Worm (Caenorhabditis elegans) whole organism, L1 larva: ENCODE data around the gene nhr-138.

Experiments
- C04F5.9 ChIP-seq: sonication (generic microtip); optimal IDR thresholded peaks from 2 replicates; lab custom pipeline; 2016; ENCODE audit warnings: missing genetic modification characterization, missing compliant biosample characterization
- F16B12.6 ChIP-seq: fragments of 150-350 bp; optimal IDR thresholded peaks from 2 replicates; lab custom pipeline; 2014; ENCODE audit warnings: missing biosample characterization, missing genetic modification characterization
- aly-2 ChIP-seq: fragments of 150-350 bp; optimal IDR thresholded peaks from 2 replicates; lab custom pipeline; 2014; ENCODE audit warnings: missing biosample characterization, missing genetic modification characterization
- blmp-1 ChIP-seq: fragments of 150-350 bp; optimal IDR thresholded peaks from 2 replicates; lab custom pipeline; 2014; ENCODE audit warnings: missing biosample characterization, missing genetic modification characterization
- ceh-63 ChIP-seq: fragments of 200-800 bp; sonication (Bioruptor generic); optimal IDR thresholded peaks from 2 replicates; lab custom pipeline; 2018; ENCODE audit warnings: mild to moderate bottlenecking, missing genetic modification characterization, missing compliant biosample characterization
- ces-1 ChIP-seq: fragments of 150-350 bp; optimal IDR thresholded peaks from 2 replicates; lab custom pipeline; 2014; ENCODE audit warnings: missing biosample characterization, missing genetic modification reagents, missing genetic modification characterization
- dpl-1 ChIP-seq, 3 experiments: fragments of 150-350 bp in 2 of 3; sonication (generic microtip) in 1 of 3; optimal IDR thresholded peaks; 2 replicates each; lab custom pipeline; 2014 to 2017; ENCODE audit warnings: missing biosample characterization in 3 of 3, missing genetic modification characterization in 3 of 3, missing genetic modification reagents in 3 of 3
- dsc-1 ChIP-seq: sonication (generic microtip); optimal IDR thresholded peaks from 2 replicates; lab custom pipeline; 2016; ENCODE audit warnings: mild to moderate bottlenecking, missing genetic modification characterization, missing compliant biosample characterization
- efl-1 ChIP-seq, 4 experiments: fragments of 150-350 bp; optimal IDR thresholded peaks in 3 of 4; peaks in 1 of 4; 1 replicate in 1 of 4; 2 replicates in 3 of 4; lab custom pipeline; 2014; ENCODE audit warnings: missing biosample characterization in 2 of 4, missing genetic modification characterization in 2 of 4, missing genetic modification reagents in 2 of 4
- egl-13 ChIP-seq: sonication (generic microtip); optimal IDR thresholded peaks from 2 replicates; lab custom pipeline; 2016; ENCODE audit warnings: missing genotype, missing genetic modification reagents, missing genetic modification characterization, missing compliant biosample characterization
- egl-27 ChIP-seq, 2 experiments: fragments of 150-350 bp in 1 of 2; sonication (generic microtip); optimal IDR thresholded peaks; 3 replicates each; lab custom pipeline; 2017 to 2018; ENCODE audit warnings: missing biosample characterization in 2 of 2, missing genetic modification characterization in 2 of 2, missing genetic modification reagents in 2 of 2
- elt-3 ChIP-seq, 6 experiments: fragments of 150-350 bp in 1 of 6; sonication (generic microtip); optimal IDR thresholded peaks; 2 replicates each; lab custom pipeline; 2017 to 2018; ENCODE audit warnings: missing biosample characterization in 6 of 6, missing genetic modification characterization in 6 of 6, inconsistent platforms in 1 of 6
- fkh-10 ChIP-seq: sonication (generic microtip); optimal IDR thresholded peaks from 2 replicates; lab custom pipeline; 2017; ENCODE audit warnings: missing biosample characterization, missing genetic modification reagents, missing genetic modification characterization
- fkh-8 ChIP-seq: sonication (generic microtip); optimal IDR thresholded peaks from 2 replicates; lab custom pipeline; 2016; ENCODE audit warnings: mild to moderate bottlenecking, missing genetic modification characterization, missing compliant biosample characterization
- fos-1 ChIP-seq: fragments of 150-350 bp; optimal IDR thresholded peaks from 2 replicates; lab custom pipeline; 2014; ENCODE audit warnings: missing biosample characterization, missing genetic modification characterization
- grh-1 ChIP-seq: fragments of 200-800 bp; sonication (Bioruptor generic); IDR thresholded peaks from 2 replicates; pipeline ENCODE4 v1.3.6; 2022; ENCODE audit warnings: missing genetic modification reagents, missing genetic modification characterization, missing compliant biosample characterization
- irx-1 ChIP-seq: sonication (generic microtip); optimal IDR thresholded peaks from 2 replicates; lab custom pipeline; 2016; ENCODE audit warnings: missing genetic modification characterization, missing compliant biosample characterization
- isw-1 ChIP-seq: fragments of 200-800 bp; sonication (Bioruptor generic); IDR thresholded peaks from 2 replicates; pipeline ENCODE4 v1.3.6; 2022; ENCODE audit warnings: missing genetic modification characterization, missing compliant biosample characterization
- lin-13 ChIP-seq: fragments of 150-350 bp; optimal IDR thresholded peaks from 2 replicates; lab custom pipeline; 2014; ENCODE audit warnings: missing biosample characterization, missing genetic modification reagents, missing genetic modification characterization
- lin-14 ChIP-seq: fragments of 200-800 bp; sonication (Bioruptor generic); optimal IDR thresholded peaks from 2 replicates; lab custom pipeline; 2018; ENCODE audit warnings: mild to moderate bottlenecking, missing genetic modification characterization, moderate library complexity, missing compliant biosample characterization
- lin-15B ChIP-seq: fragments of 150-350 bp; sonication (generic microtip); optimal IDR thresholded peaks from 3 replicates; lab custom pipeline; 2014; ENCODE audit warnings: missing biosample characterization, missing genetic modification characterization
- lin-35 ChIP-seq, 2 experiments: fragments of 150-350 bp; optimal IDR thresholded peaks; 2 replicates each; lab custom pipeline; 2014; ENCODE audit warnings: missing biosample characterization in 2 of 2, missing genetic modification characterization in 2 of 2, missing genetic modification reagents in 2 of 2
- lir-3 ChIP-seq: sonication (generic microtip); optimal IDR thresholded peaks from 2 replicates; lab custom pipeline; 2016; ENCODE audit warnings: mild to moderate bottlenecking, missing genetic modification characterization, moderate library complexity, missing compliant biosample characterization; ENCODE audit not compliant: poor library complexity
- lsy-2 ChIP-seq, 2 experiments: fragments of 150-350 bp; optimal IDR thresholded peaks; 2 replicates each; lab custom pipeline; 2014; ENCODE audit warnings: missing biosample characterization in 2 of 2, missing genetic modification characterization in 2 of 2
- mab-9 ChIP-seq: fragments of 200-800 bp; sonication (Bioruptor generic); IDR thresholded peaks from 2 replicates; pipeline ENCODE4 v1.3.6; 2022; ENCODE audit warnings: missing genetic modification reagents, missing genetic modification characterization, missing compliant biosample characterization
- mdl-1 ChIP-seq, 2 experiments: fragments of 150-350 bp; optimal IDR thresholded peaks; 2 replicates each; lab custom pipeline; 2014 to 2017; ENCODE audit warnings: missing biosample characterization in 2 of 2, missing genetic modification characterization in 2 of 2, inconsistent platforms in 1 of 2
- mep-1 ChIP-seq: fragments of 150-350 bp; optimal IDR thresholded peaks from 2 replicates; lab custom pipeline; 2014; ENCODE audit warnings: missing biosample characterization, missing genetic modification characterization
- nhr-12 ChIP-seq: sonication (generic microtip); optimal IDR thresholded peaks from 2 replicates; lab custom pipeline; 2017; ENCODE audit warnings: missing biosample characterization, missing genetic modification characterization
- nhr-20 ChIP-seq: sonication (generic microtip); optimal IDR thresholded peaks from 2 replicates; lab custom pipeline; 2016; ENCODE audit warnings: mild to moderate bottlenecking, missing genetic modification characterization, missing compliant biosample characterization
- nhr-28 ChIP-seq: fragments of 150-350 bp; optimal IDR thresholded peaks from 2 replicates; lab custom pipeline; 2014; ENCODE audit warnings: missing biosample characterization, missing genetic modification characterization
- nhr-71 ChIP-seq: sonication (generic microtip); optimal IDR thresholded peaks from 2 replicates; lab custom pipeline; 2016; ENCODE audit warnings: mild to moderate bottlenecking, missing genetic modification characterization, moderate library complexity, missing compliant biosample characterization
- nhr-76 ChIP-seq: sonication (generic microtip); optimal IDR thresholded peaks from 2 replicates; lab custom pipeline; 2017; ENCODE audit warnings: missing biosample characterization, missing genetic modification characterization
- nhr-77 ChIP-seq: fragments of 150-350 bp; optimal IDR thresholded peaks from 2 replicates; lab custom pipeline; 2014; ENCODE audit warnings: missing biosample characterization, missing genetic modification characterization
- nhr-90 ChIP-seq: sonication (generic microtip); optimal IDR thresholded peaks from 2 replicates; lab custom pipeline; 2016; ENCODE audit warnings: mild to moderate bottlenecking, missing genetic modification characterization, missing compliant biosample characterization; ENCODE audit not compliant: poor library complexity
- rnt-1 ChIP-seq: sonication (generic microtip); optimal IDR thresholded peaks from 2 replicates; lab custom pipeline; 2016; ENCODE audit warnings: mild to moderate bottlenecking, missing genetic modification characterization, moderate library complexity, missing compliant biosample characterization
- snpc-4 ChIP-seq: fragments of 150-350 bp; optimal IDR thresholded peaks from 2 replicates; lab custom pipeline; 2014; ENCODE audit warnings: missing biosample characterization, missing genetic modification characterization
- snu-23 ChIP-seq: sonication (generic microtip); optimal IDR thresholded peaks from 2 replicates; lab custom pipeline; 2016; ENCODE audit warnings: missing genetic modification characterization, missing compliant biosample characterization
- sox-4 ChIP-seq: sonication (generic microtip); optimal IDR thresholded peaks from 2 replicates; lab custom pipeline; 2016; ENCODE audit warnings: missing genetic modification characterization, missing compliant biosample characterization
- sup-37 ChIP-seq: fragments of 200-800 bp; sonication (Bioruptor generic); optimal IDR thresholded peaks from 2 replicates; lab custom pipeline; 2018; ENCODE audit warnings: mild to moderate bottlenecking, missing genetic modification characterization, missing compliant biosample characterization
- swsn-7 ChIP-seq: sonication (generic microtip); optimal IDR thresholded peaks from 2 replicates; lab custom pipeline; 2016; ENCODE audit warnings: missing genetic modification characterization, missing compliant biosample characterization
- tbx-2 ChIP-seq: sonication (generic microtip); optimal IDR thresholded peaks from 2 replicates; lab custom pipeline; 2016; ENCODE audit warnings: missing genetic modification characterization, missing compliant biosample characterization
- tlp-1 ChIP-seq: fragments of 150-350 bp; optimal IDR thresholded peaks from 2 replicates; lab custom pipeline; 2014; ENCODE audit warnings: missing biosample characterization, missing genetic modification characterization
- unc-130 ChIP-seq: fragments of 150-350 bp; optimal IDR thresholded peaks from 2 replicates; lab custom pipeline; 2017; ENCODE audit warnings: missing biosample characterization, missing genetic modification characterization, inconsistent platforms
- unc-30 ChIP-seq: sonication (generic microtip); optimal IDR thresholded peaks from 2 replicates; lab custom pipeline; 2017; ENCODE audit warnings: missing biosample characterization, missing genetic modification characterization
- unc-62 ChIP-seq: fragments of 150-350 bp; optimal IDR thresholded peaks from 2 replicates; lab custom pipeline; 2014; ENCODE audit warnings: missing biosample characterization, missing genetic modification reagents, missing genetic modification characterization
- unc-86 ChIP-seq: sonication (generic microtip); optimal IDR thresholded peaks from 2 replicates; lab custom pipeline; 2016; ENCODE audit warnings: missing genetic modification characterization, missing compliant biosample characterization
- xbp-1 ChIP-seq: sonication (generic microtip); optimal IDR thresholded peaks from 2 replicates; lab custom pipeline; 2016; ENCODE audit warnings: missing genetic modification characterization, missing compliant biosample characterization
- zag-1 ChIP-seq: fragments of 150-350 bp; optimal IDR thresholded peaks from 2 replicates; lab custom pipeline; 2014; ENCODE audit warnings: missing biosample characterization, missing genetic modification characterization

Gene nhr-138

DNA sequence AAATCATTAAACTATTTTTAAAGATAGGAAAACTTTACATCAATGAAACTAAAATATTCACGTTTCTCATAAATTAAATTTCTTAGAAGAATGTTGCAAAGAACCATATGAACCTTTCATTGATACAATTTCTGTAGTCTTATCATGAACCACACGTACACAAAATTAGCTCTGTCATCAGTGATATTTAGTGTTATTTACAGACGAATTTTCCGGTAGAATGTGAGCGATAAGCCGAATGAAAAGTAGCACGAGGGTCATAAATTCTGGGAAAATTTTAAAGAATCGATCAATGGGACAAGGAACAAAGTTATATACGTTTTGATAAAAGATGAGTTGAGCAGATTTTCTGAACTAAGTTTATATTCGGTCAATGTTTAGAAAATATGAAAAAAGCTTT is 48.5 kb upstream of the nhr-138 start (continued):
- TF ChIP-seq irx-1 (tag; lab: Kevin White, UChicago) (no peak), snu-23 (peak; percentile 0), elt-3 (tag; optimal IDR thresholded peaks at IDR 0.05; lab: Kevin White, UChicago) (no peak), egl-13 (tag; lab: Kevin White, UChicago) (no peak), F16B12.6 (tag; lab: Kevin White, UChicago) (no peak), nhr-28 (tag; lab: Kevin White, UChicago) (no peak), zag-1 (tag; lab: Kevin White, UChicago) (no peak), mep-1 (tag; lab: Kevin White, UChicago) (no peak), unc-62 (GFP tag; lab: Kevin White, UChicago) (no peak), nhr-76 (tag; lab: Kevin White, UChicago) (no peak), lin-15B (tag; lab: Kevin White, UChicago) (no peak), isw-1 (GFP tag; lab: Robert Waterston, UW) (no peak), unc-130 (no peak), C04F5.9 (no peak), snpc-4 (tag; lab: Kevin White, UChicago) (no peak), unc-30 (tag; lab: Kevin White, UChicago) (no peak), lin-35 (GFP tag; optimal IDR thresholded peaks at IDR 0.05; lab: Kevin White, UChicago) (peak in 1 of 2 experiments; percentile 58), xbp-1 (tag; lab: Kevin White, UChicago) (no peak)
- TF ChIP-seq, all 84 proteins: peak for 11

DNA sequence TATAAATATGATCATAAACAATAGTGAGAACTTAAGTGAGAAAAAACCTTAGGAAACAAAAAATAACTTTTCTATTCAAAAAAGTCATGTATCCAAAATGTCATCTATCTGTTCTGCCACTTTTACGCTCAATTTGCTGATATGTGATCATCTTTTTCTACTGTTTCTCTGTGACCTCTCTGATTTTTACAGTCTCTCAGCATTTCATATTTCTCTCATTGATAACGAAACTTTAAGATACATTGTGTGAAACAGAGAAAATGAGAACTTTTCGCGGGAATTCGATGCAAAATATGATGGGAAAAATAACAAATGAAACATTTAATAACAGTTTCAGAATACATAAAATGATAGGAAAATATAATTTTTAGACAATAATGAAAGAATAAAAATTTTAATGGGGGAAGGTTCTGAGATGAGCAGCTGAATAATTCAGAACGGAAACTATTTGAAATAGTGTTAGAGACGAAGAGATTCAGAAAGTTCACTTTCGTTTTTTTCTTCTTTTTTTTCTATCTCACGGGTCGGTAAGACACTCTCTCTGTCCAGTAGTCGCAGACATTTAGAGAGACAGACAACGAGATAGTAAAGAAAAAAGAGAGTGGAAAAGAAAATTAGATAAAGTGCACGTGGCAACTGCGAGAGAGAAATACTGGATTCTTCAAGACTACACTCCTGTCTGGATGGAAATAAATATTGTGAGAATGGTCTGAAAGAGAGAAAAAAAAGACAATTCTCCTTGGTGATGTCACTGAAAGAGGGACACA is 47.6 kb upstream of the nhr-138 start:
- peak; percentile 60 for TF ChIP-seq dsc-1 (tag; lab: Kevin White, UChicago)
- TF ChIP-seq nhr-12 (tag; lab: Kevin White, UChicago), result no peak
- TF ChIP-seq xbp-1 (tag; lab: Kevin White, UChicago), result peak; percentile 62
- TF ChIP-seq lin-14 (GFP tag; lab: Kevin White, UChicago), result peak; percentile 95
- no peak for TF ChIP-seq ceh-63 (GFP tag; lab: Kevin White, UChicago)
- peak; percentile 59 to 63 for TF ChIP-seq efl-1 (optimal IDR thresholded peaks at IDR 0.05; lab: Kevin White, UChicago)
- peak; percentile 37 to 78 for TF ChIP-seq efl-1 (GFP tag; optimal IDR thresholded peaks at IDR 0.05 in 1 of 2; lab: Kevin White, UChicago)
- TF ChIP-seq nhr-71 (tag; lab: Kevin White, UChicago), result peak; percentile 91
- TF ChIP-seq sup-37, result no peak
- TF ChIP-seq unc-130, result no peak
- TF ChIP-seq dpl-1 (GFP tag; optimal IDR thresholded peaks at IDR 0.05; lab: Kevin White, UChicago), result peak; percentile 33 to 58 (median 50)
- no peak for TF ChIP-seq F16B12.6 (tag; lab: Kevin White, UChicago)
- TF ChIP-seq tlp-1, result no peak
- TF ChIP-seq irx-1 (tag; lab: Kevin White, UChicago), result peak; percentile 54
- peak; percentile 3 for TF ChIP-seq snpc-4 (tag; lab: Kevin White, UChicago)
- peak; percentile 1 to 23 for TF ChIP-seq egl-27 (tag; optimal IDR thresholded peaks at IDR 0.05; lab: Kevin White, UChicago)
- peak; percentile 30 for TF ChIP-seq sox-4 (tag; lab: Kevin White, UChicago)
- peak; percentile 55 for TF ChIP-seq fkh-10 (GFP tag; lab: Kevin White, UChicago)
- peak; percentile 96 for TF ChIP-seq nhr-20 (tag; lab: Kevin White, UChicago)
- peak in 5 of 6 experiments; percentile 22 to 57 (median 40) for TF ChIP-seq elt-3 (tag; optimal IDR thresholded peaks at IDR 0.05; lab: Kevin White, UChicago)
- peak; percentile 81 for TF ChIP-seq rnt-1 (tag; lab: Kevin White, UChicago)
- peak; percentile 65 for TF ChIP-seq unc-86 (tag; lab: Kevin White, UChicago)
- TF ChIP-seq snu-23, result peak; percentile 80
- TF ChIP-seq tbx-2 (tag; lab: Kevin White, UChicago), result peak; percentile 68
- TF ChIP-seq nhr-77 (tag; lab: Kevin White, UChicago), result peak; percentile 49
- peak; percentile 43 for TF ChIP-seq lir-3
- TF ChIP-seq fkh-8 (tag; lab: Kevin White, UChicago), result peak; percentile 19
- 0 out of 2 replicates have a peak, but pooled peaks have one; percentile 31 for TF ChIP-seq grh-1 (GFP tag; lab: Robert Waterston, UW)
- peak; percentile 94 to 95 for TF ChIP-seq mdl-1 (tag; optimal IDR thresholded peaks at IDR 0.05; lab: Kevin White, UChicago)
- TF ChIP-seq aly-2 (tag; lab: Kevin White, UChicago), result no peak
- TF ChIP-seq fos-1 (tag; lab: Kevin White, UChicago), result peak; percentile 77
- TF ChIP-seq nhr-90 (tag; lab: Kevin White, UChicago), result peak; percentile 55
- peak; percentile 94 for TF ChIP-seq blmp-1 (tag; lab: Kevin White, UChicago)
- TF ChIP-seq swsn-7, result peak; percentile 69
- peak; percentile 28 for TF ChIP-seq lin-13
- TF ChIP-seq ces-1 (GFP tag; lab: Kevin White, UChicago), result no peak
- TF ChIP-seq lsy-2 (tag; optimal IDR thresholded peaks at IDR 0.05; lab: Kevin White, UChicago), result peak; percentile 74 to 84
- TF ChIP-seq mep-1 (tag; lab: Kevin White, UChicago), result peak; percentile 82
- no peak for TF ChIP-seq mab-9 (GFP tag; lab: Robert Waterston, UW)
